Fruit fly (Drosophila melanogaster): ENCODE data around the gene CG15743.

The CG15743 gene

DNA sequence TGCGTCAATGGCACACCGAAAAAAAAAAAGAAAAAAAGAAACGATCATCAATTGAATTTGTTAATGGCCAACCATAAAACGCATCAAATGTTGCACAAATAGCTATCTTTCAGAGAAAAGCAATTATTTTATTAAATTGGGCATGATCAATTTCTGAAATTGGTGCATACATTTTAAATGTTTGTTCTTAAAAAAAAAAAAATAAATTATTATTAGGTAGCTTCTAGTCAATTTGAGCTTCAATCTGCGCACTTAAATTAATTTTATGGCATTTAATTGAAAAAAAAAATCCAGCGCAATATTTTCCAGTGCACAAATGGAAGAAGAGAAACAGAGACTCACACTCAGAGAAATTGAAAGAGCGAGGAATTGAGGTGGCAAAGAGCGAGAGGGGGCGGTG lies 37.6 kb downstream of the CG15743 start (continued):
- peak; percentile 73 for TF ChIP-seq maf-S (GFP tag; optimal IDR thresholded peaks at IDR 0.05)
- peak; percentile 29 for TF ChIP-seq pum (GFP tag; optimal IDR thresholded peaks at IDR 0.05)
- TF ChIP-seq onecut (GFP tag; IDR thresholded peaks at IDR 0.05) = no peak
- no peak for TF ChIP-seq CG14667 (GFP tag; IDR thresholded peaks at IDR 0.05)
- peak; percentile 44 for TF ChIP-seq her (GFP tag; optimal IDR thresholded peaks at IDR 0.05)
- TF ChIP-seq D19A (tag; optimal IDR thresholded peaks at IDR 0.05) = peak; percentile 48
- TF ChIP-seq MTF-1 (GFP tag; optimal IDR thresholded peaks at IDR 0.05; ENCODE audit: borderline replicate concordance) = no peak
- TF ChIP-seq slou (GFP tag; optimal IDR thresholded peaks at IDR 0.05) = peak; percentile 61
- no peak; the same call in 2 of the 3 replicates for TF ChIP-seq jigr1 (GFP tag; IDR thresholded peaks at IDR 0.05)
- peak; percentile 15 for TF ChIP-seq Nf-YC (tag; optimal IDR thresholded peaks at IDR 0.05)
- TF ChIP-seq nerfin-2 (GFP tag; IDR thresholded peaks at IDR 0.05; ENCODE audit: partially characterized antibody) = no peak
- peak; percentile 52 for TF ChIP-seq CG4820 (GFP tag; optimal IDR thresholded peaks at IDR 0.05)
- TF ChIP-seq CG17802 (tag; optimal IDR thresholded peaks at IDR 0.05) = no peak
- peak; percentile 19 for TF ChIP-seq CG30431 (GFP tag; optimal IDR thresholded peaks at IDR 0.05)
- TF ChIP-seq hbn (GFP tag; IDR thresholded peaks at IDR 0.05; ENCODE audit: partially characterized antibody) = no peak
- peak; percentile 50 for TF ChIP-seq lab (GFP tag; optimal IDR thresholded peaks at IDR 0.05)
- 0 out of 2 replicates have a peak, but pooled peaks have one; percentile 21 for TF ChIP-seq al (GFP tag; IDR thresholded peaks at IDR 0.05)
- peak; percentile 56 for TF ChIP-seq bcd (GFP tag; optimal IDR thresholded peaks at IDR 0.05)
- no peak for TF ChIP-seq D (optimal IDR thresholded peaks at IDR 0.05)
- peak; percentile 18 for TF ChIP-seq D (GFP tag; optimal IDR thresholded peaks at IDR 0.05)
- no peak for TF ChIP-seq jing (GFP tag; optimal IDR thresholded peaks at IDR 0.05)
- TF ChIP-seq CG17385 (GFP tag; optimal IDR thresholded peaks at IDR 0.05) = peak; percentile 54
- peak; percentile 63 for TF ChIP-seq CG7556 (GFP tag; optimal IDR thresholded peaks at IDR 0.05)
- peak; percentile 60; the same call in 2 of the 3 replicates for TF ChIP-seq CG11093 (GFP tag; IDR thresholded peaks at IDR 0.05)
- TF ChIP-seq pho (GFP tag; optimal IDR thresholded peaks at IDR 0.05) = peak; percentile 75
- peak; percentile 47 for TF ChIP-seq CG3847 (GFP tag; IDR thresholded peaks at IDR 0.05)
- peak; percentile 21 for TF ChIP-seq Ets97D (GFP tag; optimal IDR thresholded peaks at IDR 0.05)
- peak; percentile 28 for TF ChIP-seq cato (GFP tag; optimal IDR thresholded peaks at IDR 0.05; ENCODE audit: borderline replicate concordance)
- TF ChIP-seq zf30C (GFP tag; optimal IDR thresholded peaks at IDR 0.05) = peak; percentile 38
- TF ChIP-seq kah (GFP tag; optimal IDR thresholded peaks at IDR 0.05) = peak; percentile 9
- no peak for TF ChIP-seq gce (GFP tag; IDR thresholded peaks at IDR 0.05)
- TF ChIP-seq CG3726 (GFP tag; IDR thresholded peaks at IDR 0.05) = no peak
- TF ChIP-seq CG4730 (GFP tag; IDR thresholded peaks at IDR 0.05) = no peak
- no peak for TF ChIP-seq H15 (GFP tag; IDR thresholded peaks at IDR 0.05)
- no peak for TF ChIP-seq dati (GFP tag; IDR thresholded peaks at IDR 0.05)
- no peak for TF ChIP-seq CG3995 (GFP tag; optimal IDR thresholded peaks at IDR 0.05)
- no peak for TF ChIP-seq hth (optimal IDR thresholded peaks at IDR 0.05)
- TF ChIP-seq CG30403 (GFP tag; optimal IDR thresholded peaks at IDR 0.05) = peak; percentile 85
- TF ChIP-seq CG15011 (GFP tag; optimal IDR thresholded peaks at IDR 0.05) = no peak
- TF ChIP-seq grn (GFP tag; optimal IDR thresholded peaks at IDR 0.05) = no peak
- peak; percentile 74 for TF ChIP-seq CG2712 (tag; optimal IDR thresholded peaks at IDR 0.05)
- TF ChIP-seq CG4404 (GFP tag; IDR thresholded peaks at IDR 0.05) = peak; percentile 38; the same call in 1 of the 2 replicates
- peak; percentile 27 for TF ChIP-seq tup (GFP tag; optimal IDR thresholded peaks at IDR 0.05)
- peak; percentile 12 for TF ChIP-seq odd (GFP tag; optimal IDR thresholded peaks at IDR 0.05)
- no peak for TF ChIP-seq bigmax (GFP tag; optimal IDR thresholded peaks at IDR 0.05)
- TF ChIP-seq Drgx (GFP tag; IDR thresholded peaks at IDR 0.05) = peak; percentile 63
- TF ChIP-seq CkIIα-i1 (GFP tag; IDR thresholded peaks at IDR 0.05) = no peak
- no peak for TF ChIP-seq Lpt (GFP tag; optimal IDR thresholded peaks at IDR 0.05)
- no peak for TF ChIP-seq Ravus (GFP tag; IDR thresholded peaks at IDR 0.05)
- TF ChIP-seq CG12769 (tag; optimal IDR thresholded peaks at IDR 0.05) = no peak
- TF ChIP-seq lbe (GFP tag; optimal IDR thresholded peaks at IDR 0.05) = peak; percentile 43
- no peak for TF ChIP-seq pzg (GFP tag; optimal IDR thresholded peaks at IDR 0.05)

Data from whole organism, embryonic.